Fruit fly (Drosophila melanogaster): ENCODE results near the gene CG7950.

The CG7950 gene

dm6 chr3R:30052455-30053046, 4.1 kb upstream of the CG7950 start, which contains the start of gene Jasper (continued):
- no peak for TF ChIP-seq Camta (GFP tag; optimal IDR thresholded peaks at IDR 0.05)
- peak in 1 of 3 experiments; percentile 21 for TF ChIP-seq Stat92E (GFP tag; optimal IDR thresholded peaks at IDR 0.05)
- no peak for TF ChIP-seq ap (GFP tag; IDR thresholded peaks at IDR 0.05)
- no peak for TF ChIP-seq fu2 (GFP tag; optimal IDR thresholded peaks at IDR 0.05)
- no peak for TF ChIP-seq Kr (GFP tag; optimal IDR thresholded peaks at IDR 0.05)
- peak; percentile 31 for TF ChIP-seq vfl (GFP tag; optimal IDR thresholded peaks at IDR 0.05)
- TF ChIP-seq knrl (GFP tag; IDR thresholded peaks at IDR 0.05; ENCODE audit: partially characterized antibody), result peak; percentile 48; the same call in 2 of the 3 replicates
- no peak for TF ChIP-seq chn (GFP tag; optimal IDR thresholded peaks at IDR 0.05)
- TF ChIP-seq sens-2 (GFP tag; IDR thresholded peaks at IDR 0.05), result no peak
- TF ChIP-seq amos (GFP tag; IDR thresholded peaks at IDR 0.05; ENCODE audit: partially characterized antibody), result peak; percentile 56; the same call in 1 of the 2 replicates
- no peak for TF ChIP-seq CG14860 (GFP tag; IDR thresholded peaks at IDR 0.05; ENCODE audit: partially characterized antibody)
- no peak for TF ChIP-seq Trl (optimal IDR thresholded peaks at IDR 0.05)
- TF ChIP-seq Trl (GFP tag; optimal IDR thresholded peaks at IDR 0.05), result no peak
- no peak for TF ChIP-seq crc (GFP tag; optimal IDR thresholded peaks at IDR 0.05)
- TF ChIP-seq HHEX (GFP tag; optimal IDR thresholded peaks at IDR 0.05), result no peak
- no peak for TF ChIP-seq da (GFP tag; optimal IDR thresholded peaks at IDR 0.05)
- TF ChIP-seq fru (optimal IDR thresholded peaks at IDR 0.05), result no peak
- TF ChIP-seq ash1 (GFP tag; optimal IDR thresholded peaks at IDR 0.05), result no peak
- no peak for TF ChIP-seq croc (GFP tag; conservative IDR thresholded peaks at IDR 0.05)
- TF ChIP-seq Asciz (GFP tag; optimal IDR thresholded peaks at IDR 0.05), result no peak
- no peak for TF ChIP-seq Spps (tag; optimal IDR thresholded peaks at IDR 0.05)
- TF ChIP-seq Hey (tag; optimal IDR thresholded peaks at IDR 0.05), result no peak
- TF ChIP-seq peb (GFP tag; IDR thresholded peaks at IDR 0.05), result no peak
- no peak for TF ChIP-seq chinmo (GFP tag; IDR thresholded peaks at IDR 0.05; ENCODE audit: partially characterized antibody)
- no peak for TF ChIP-seq Ssrp (tag; optimal IDR thresholded peaks at IDR 0.05)
- no peak for TF ChIP-seq emc (GFP tag; optimal IDR thresholded peaks at IDR 0.05)
- TF ChIP-seq CG10959 (GFP tag; IDR thresholded peaks at IDR 0.05), result no peak
- no peak for TF ChIP-seq org-1 (GFP tag; optimal IDR thresholded peaks at IDR 0.05)
- peak; percentile 43 for TF ChIP-seq nom (GFP tag; optimal IDR thresholded peaks at IDR 0.05)
- TF ChIP-seq CG6254 (GFP tag; optimal IDR thresholded peaks at IDR 0.05), result peak; percentile 71
- TF ChIP-seq CG3163 (GFP tag; optimal IDR thresholded peaks at IDR 0.05), result peak; percentile 13
- TF ChIP-seq Lim3 (GFP tag; IDR thresholded peaks at IDR 0.05), result no peak
- peak; percentile 4 for TF ChIP-seq lab (GFP tag; optimal IDR thresholded peaks at IDR 0.05)
- TF ChIP-seq CG13287 (GFP tag; IDR thresholded peaks at IDR 0.05; ENCODE audit: partially characterized antibody), result peak; percentile 50; the same call in 1 of the 2 replicates
- TF ChIP-seq CG1647 (GFP tag; optimal IDR thresholded peaks at IDR 0.05), result peak; percentile 24
- TF ChIP-seq Sox100B (GFP tag; optimal IDR thresholded peaks at IDR 0.05), result no peak
- TF ChIP-seq chm (GFP tag; IDR thresholded peaks at IDR 0.05), result no peak
- peak; percentile 27 for TF ChIP-seq p53 (GFP tag; optimal IDR thresholded peaks at IDR 0.05)
- TF ChIP-seq Taf1 (GFP tag; IDR thresholded peaks at IDR 0.05), result no peak
- peak in 1 of 2 experiments; percentile 23 for TF ChIP-seq Hr51 (GFP tag; optimal IDR thresholded peaks at IDR 0.05)
- TF ChIP-seq CG14710 (tag; optimal IDR thresholded peaks at IDR 0.05), result peak; percentile 68
- TF ChIP-seq Eip74EF (GFP tag; optimal IDR thresholded peaks at IDR 0.05), result no peak
- TF ChIP-seq Ets65A (GFP tag), result no peak
- TF ChIP-seq Gsc (GFP tag; IDR thresholded peaks at IDR 0.05), result no peak
- TF ChIP-seq CG15073 (GFP tag; optimal IDR thresholded peaks at IDR 0.05), result no peak
- no peak for TF ChIP-seq ems (GFP tag; optimal IDR thresholded peaks at IDR 0.05)
- TF ChIP-seq CG13894 (tag; optimal IDR thresholded peaks at IDR 0.05), result peak; percentile 38
- TF ChIP-seq Dek (tag; optimal IDR thresholded peaks at IDR 0.05), result peak; percentile 37
- no peak for TF ChIP-seq sisA (GFP tag; IDR thresholded peaks at IDR 0.05)
- TF ChIP-seq MTF-1 (GFP tag; optimal IDR thresholded peaks at IDR 0.05; ENCODE audit: borderline replicate concordance), result no peak
